Fruit fly (Drosophila melanogaster): ENCODE measurements around the gene CG32264.
A peak's percentile ranks its signal among the peaks of the same experiment; 100 is the strongest.

- no peak for TF ChIP-seq dsf (GFP tag; optimal IDR thresholded peaks at IDR 0.05; ENCODE audit: borderline replicate concordance)
- peak; percentile 68 for TF ChIP-seq h (GFP tag; optimal IDR thresholded peaks at IDR 0.05)
- peak; percentile 54 for TF ChIP-seq dmrt93B (GFP tag; optimal IDR thresholded peaks at IDR 0.05)
- peak; percentile 83 for TF ChIP-seq OdsH (GFP tag; optimal IDR thresholded peaks at IDR 0.05)
- peak; percentile 82 for TF ChIP-seq psq (GFP tag; optimal IDR thresholded peaks at IDR 0.05)
- TF ChIP-seq Hr78 (GFP tag; optimal IDR thresholded peaks at IDR 0.05), result no peak
- peak; percentile 23 for TF ChIP-seq brk (GFP tag; optimal IDR thresholded peaks at IDR 0.05)
- no peak for TF ChIP-seq CG32264 (GFP tag; optimal IDR thresholded peaks at IDR 0.05)
- peak in 1 of 2 experiments; percentile 84 for TF ChIP-seq foxo (GFP tag; optimal IDR thresholded peaks at IDR 0.05)
Observed at dm6 chr3L:3771406-3771935, 34.8 kb downstream of the CG32264 start.
